Fruit fly (Drosophila melanogaster): ENCODE data around the gene NPFR.

NPFR gene

DNA sequence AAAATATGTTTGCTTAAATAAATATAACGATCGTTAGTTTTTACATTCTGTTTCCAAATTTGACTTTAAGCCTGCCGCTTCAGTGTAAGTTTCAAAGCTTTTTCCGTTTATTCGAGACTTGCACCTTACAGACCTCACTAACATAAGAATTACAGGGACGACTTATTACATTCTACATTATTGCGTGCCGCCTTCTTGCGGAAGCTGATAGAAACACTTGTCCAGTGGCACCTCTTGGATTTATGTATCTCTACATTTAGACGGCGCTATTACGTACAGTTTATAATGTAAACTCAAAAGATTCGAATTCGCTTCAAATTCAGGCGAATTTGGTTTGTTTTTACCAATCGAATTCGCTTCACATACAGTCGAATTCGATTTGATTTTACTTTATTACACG lies 16.4 kb upstream of the NPFR start (continued):
- TF ChIP-seq CG5180 (GFP tag; optimal IDR thresholded peaks at IDR 0.05) (no peak), CG13123 (GFP tag; optimal IDR thresholded peaks at IDR 0.05) (no peak), Atf6 (GFP tag; IDR thresholded peaks at IDR 0.05) (no peak), Six4 (GFP tag; optimal IDR thresholded peaks at IDR 0.05) (no peak), gcm2 (GFP tag; optimal IDR thresholded peaks at IDR 0.05) (no peak), Lpt (GFP tag; optimal IDR thresholded peaks at IDR 0.05) (no peak), Poxn (GFP tag; IDR thresholded peaks at IDR 0.05) (no peak), CG13775 (GFP tag; optimal IDR thresholded peaks at IDR 0.05) (no peak), emc (GFP tag; optimal IDR thresholded peaks at IDR 0.05) (no peak), corto (GFP tag; optimal IDR thresholded peaks at IDR 0.05) (no peak), Ptx1 (GFP tag; IDR thresholded peaks at IDR 0.05) (peak; percentile 41), H2.0 (GFP tag; IDR thresholded peaks at IDR 0.05) (no peak), Neu2 (GFP tag; optimal IDR thresholded peaks at IDR 0.05; ENCODE audit: borderline replicate concordance) (no peak), slou (GFP tag; optimal IDR thresholded peaks at IDR 0.05) (no peak), ap (GFP tag; IDR thresholded peaks at IDR 0.05) (no peak), ara (GFP tag; IDR thresholded peaks at IDR 0.05) (no peak), Xbp1 (GFP tag; optimal IDR thresholded peaks at IDR 0.05) (peak; percentile 50), CG8290 (GFP tag; optimal IDR thresholded peaks at IDR 0.05) (peak; percentile 20), CG8290 (tag; optimal IDR thresholded peaks at IDR 0.05) (no peak), CG12071 (GFP tag; optimal IDR thresholded peaks at IDR 0.05) (no peak), inv (GFP tag; IDR thresholded peaks at IDR 0.05; ENCODE audit: partially characterized antibody) (peak; percentile 17; the same call in 1 of the 2 replicates), schlank (tag; optimal IDR thresholded peaks at IDR 0.05) (no peak), gsb-n (tag; optimal IDR thresholded peaks at IDR 0.05) (no peak), cas (GFP tag; IDR thresholded peaks at IDR 0.05) (no peak), ems (GFP tag; optimal IDR thresholded peaks at IDR 0.05) (no peak), CG12942 (GFP tag; optimal IDR thresholded peaks at IDR 0.05) (no peak), CG18011 (GFP tag; optimal IDR thresholded peaks at IDR 0.05) (no peak), crc (GFP tag; optimal IDR thresholded peaks at IDR 0.05) (no peak), Usf (GFP tag; optimal IDR thresholded peaks at IDR 0.05) (no peak), CG17802 (tag; optimal IDR thresholded peaks at IDR 0.05) (no peak), CG6175 (GFP tag; IDR thresholded peaks at IDR 0.05) (no peak), CG31365 (tag; optimal IDR thresholded peaks at IDR 0.05) (peak; percentile 11), HLH54F (GFP tag; optimal IDR thresholded peaks at IDR 0.05) (peak; percentile 16), CG1792 (GFP tag; optimal IDR thresholded peaks at IDR 0.05) (no peak), CG9609 (GFP tag; optimal IDR thresholded peaks at IDR 0.05) (no peak), psq (GFP tag; optimal IDR thresholded peaks at IDR 0.05) (no peak), zfh2 (GFP tag; optimal IDR thresholded peaks at IDR 0.05) (peak; percentile 25), CG10543 (GFP tag; optimal IDR thresholded peaks at IDR 0.05) (no peak), slp2 (GFP tag; optimal IDR thresholded peaks at IDR 0.05) (no peak), CG6689 (GFP tag; IDR thresholded peaks at IDR 0.05) (no peak), ranshi (GFP tag; IDR thresholded peaks at IDR 0.05) (no peak), tap (tag; optimal IDR thresholded peaks at IDR 0.05) (no peak), CG7271 (tag; optimal IDR thresholded peaks at IDR 0.05) (no peak), tup (GFP tag; optimal IDR thresholded peaks at IDR 0.05) (no peak), p53 (GFP tag; optimal IDR thresholded peaks at IDR 0.05) (no peak), lbe (GFP tag; optimal IDR thresholded peaks at IDR 0.05) (no peak), Hr51 (GFP tag; optimal IDR thresholded peaks at IDR 0.05) (no peak), Hr39 (optimal IDR thresholded peaks at IDR 0.05) (no peak), jigr1 (GFP tag; IDR thresholded peaks at IDR 0.05) (no peak), Vsx1 (GFP tag; optimal IDR thresholded peaks at IDR 0.05) (no peak), Dfd (GFP tag; optimal IDR thresholded peaks at IDR 0.05) (no peak), Max (GFP tag; optimal IDR thresholded peaks at IDR 0.05) (no peak), bsh (GFP tag; optimal IDR thresholded peaks at IDR 0.05) (no peak)

Measured in whole organism, embryonic.